Worm (Caenorhabditis elegans): ENCODE measurements around the gene glit-1.

DNA sequence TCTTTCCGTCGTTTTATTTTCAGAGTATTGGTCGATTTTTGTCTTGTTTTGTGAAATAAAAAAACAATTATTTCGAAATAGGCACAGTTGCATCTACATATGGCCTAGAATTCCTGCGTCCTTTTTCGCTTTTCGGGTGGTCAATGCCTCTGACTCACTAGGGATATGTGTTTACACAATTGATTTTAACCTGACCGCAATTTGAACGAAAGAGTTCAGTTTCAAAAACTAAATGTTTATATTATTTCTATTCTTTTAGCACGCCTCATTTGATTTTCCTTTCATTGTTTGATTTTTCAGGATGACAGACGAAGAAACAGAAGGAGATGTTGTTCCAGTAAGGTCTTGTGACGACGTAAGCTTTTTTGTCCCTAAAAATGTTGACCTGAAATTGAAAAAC is 44.3 kb upstream of the glit-1 start, which contains the start of gene mfsd-12:
- TF ChIP-seq him-1 (tag; optimal IDR thresholded peaks at IDR 0.05) (no peak), dao-5 (tag; optimal IDR thresholded peaks at IDR 0.05) (no peak)

All from whole organism, L4/young adult.